Fruit fly (Drosophila melanogaster) whole organism, embryonic: ENCODE data around the gene Alg7.
A peak's percentile ranks its signal among the peaks of the same experiment; 100 is the strongest.

Experiments
- Aef1 ChIP-seq: fragments of 200-800 bp; sonication (Bioruptor generic); IDR thresholded peaks from 3 replicates; pipeline ENCODE4 v1.3.6; 2022; ENCODE audit warnings: missing biosample characterization, missing genetic modification characterization
- Antp ChIP-seq: fragments of 200-800 bp; sonication (Bioruptor generic); optimal IDR thresholded peaks from 3 replicates; lab custom pipeline; 2016; ENCODE audit warnings: missing biosample characterization, missing genetic modification characterization
- Bdp1 ChIP-seq: fragments of 200-800 bp; sonication (Bioruptor generic); optimal IDR thresholded peaks from 3 replicates; lab custom pipeline; 2016; ENCODE audit warnings: missing biosample characterization, missing genetic modification characterization
- CG10366 ChIP-seq: fragments of 200-800 bp; sonication (Bioruptor generic); IDR thresholded peaks from 2 replicates; pipeline ENCODE4 v1.3.6; 2022; ENCODE audit warnings: missing biosample characterization, missing genetic modification characterization
- CG11696 ChIP-seq: fragments of 200-800 bp; sonication (Bioruptor generic); IDR thresholded peaks from 2 replicates; pipeline ENCODE4 v1.3.6; 2022; ENCODE audit warnings: missing biosample characterization, missing genetic modification characterization
- CG12659 ChIP-seq: fragments of 200-800 bp; sonication (Bioruptor generic); optimal IDR thresholded peaks from 3 replicates; lab custom pipeline; 2017; ENCODE audit warnings: mild to moderate bottlenecking, missing biosample characterization, missing genetic modification reagents, missing genetic modification characterization
- CG12769 ChIP-seq: fragments of 200-800 bp; sonication (Bioruptor generic); optimal IDR thresholded peaks from 2 replicates; lab custom pipeline; 2019; ENCODE audit warnings: missing biosample characterization, mild to moderate bottlenecking, missing genetic modification characterization, moderate library complexity
- CG13624 ChIP-seq: fragments of 200-800 bp; sonication (Bioruptor generic); optimal IDR thresholded peaks from 2 replicates; lab custom pipeline; 2016; ENCODE audit warnings: missing biosample characterization, missing genetic modification characterization
- CG15601 ChIP-seq: fragments of 200-800 bp; sonication (Bioruptor generic); optimal IDR thresholded peaks from 3 replicates; lab custom pipeline; 2019; ENCODE audit warnings: missing biosample characterization, mild to moderate bottlenecking, missing genetic modification characterization, moderate library complexity
- CG16813 ChIP-seq: fragments of 200-800 bp; sonication (Bioruptor generic); IDR thresholded peaks from 3 replicates; pipeline ENCODE4 v1.3.6; 2022; ENCODE audit warnings: missing biosample characterization, missing genetic modification characterization; ENCODE audit not compliant: partially characterized antibody
- CG17359 ChIP-seq: fragments of 200-800 bp; sonication (Bioruptor generic); optimal IDR thresholded peaks from 3 replicates; lab custom pipeline; 2018; ENCODE audit warnings: missing biosample characterization, mild to moderate bottlenecking, missing genetic modification characterization, moderate library complexity
- CG17829 ChIP-seq: fragments of 200-800 bp; optimal IDR thresholded peaks from 2 replicates; lab custom pipeline; 2019; ENCODE audit warnings: missing biosample characterization, mild to moderate bottlenecking, missing genetic modification characterization, moderate library complexity
- CG18619 ChIP-seq: fragments of 200-800 bp; sonication (Bioruptor generic); optimal IDR thresholded peaks from 3 replicates; lab custom pipeline; 2017; ENCODE audit warnings: missing biosample characterization, mild to moderate bottlenecking, missing genetic modification characterization
- CG2712 ChIP-seq: fragments of 200-800 bp; optimal IDR thresholded peaks from 3 replicates; lab custom pipeline; 2019; ENCODE audit warnings: missing biosample characterization, mild to moderate bottlenecking, missing genetic modification characterization, moderate library complexity
- CG30431 ChIP-seq: fragments of 200-800 bp; sonication (Bioruptor generic); optimal IDR thresholded peaks from 2 replicates; lab custom pipeline; 2017; ENCODE audit warnings: missing biosample characterization, missing genetic modification characterization
- CG32532 ChIP-seq: fragments of 200-800 bp; sonication (Bioruptor generic); IDR thresholded peaks from 2 replicates; pipeline ENCODE4 v1.3.6; 2022; ENCODE audit warnings: missing biosample characterization, missing genetic modification characterization
- CG32767 ChIP-seq: fragments of 200-800 bp; sonication (Bioruptor generic); IDR thresholded peaks from 2 replicates; pipeline ENCODE4 v1.3.6; 2022; ENCODE audit warnings: missing biosample characterization, missing genetic modification characterization
- CG4730 ChIP-seq: fragments of 200-800 bp; sonication (Bioruptor generic); IDR thresholded peaks from 2 replicates; pipeline ENCODE4 v1.3.6; 2022; ENCODE audit warnings: missing biosample characterization, missing genetic modification characterization
- CG4854 ChIP-seq: fragments of 200-800 bp; sonication (Bioruptor generic); optimal IDR thresholded peaks from 2 replicates; lab custom pipeline; 2016; ENCODE audit warnings: missing biosample characterization, missing genetic modification characterization, inconsistent platforms
- CG5953 ChIP-seq: fragments of 200-800 bp; sonication (Bioruptor generic); IDR thresholded peaks from 2 replicates; pipeline ENCODE4 v1.3.6; 2022; ENCODE audit warnings: missing biosample characterization, missing genetic modification characterization
- CG6654 ChIP-seq: fragments of 200-800 bp; sonication (Bioruptor generic); optimal IDR thresholded peaks from 2 replicates; lab custom pipeline; 2017; ENCODE audit warnings: missing biosample characterization, mild to moderate bottlenecking, missing genetic modification characterization
- CG7745 ChIP-seq: fragments of 200-800 bp; sonication (Bioruptor generic); optimal IDR thresholded peaks from 2 replicates; lab custom pipeline; 2018; ENCODE audit warnings: missing biosample characterization, mild to moderate bottlenecking, missing genetic modification characterization, moderate library complexity
- CG8924 ChIP-seq: fragments of 200-800 bp; optimal IDR thresholded peaks from 3 replicates; lab custom pipeline; 2019; ENCODE audit warnings: missing biosample characterization, mild to moderate bottlenecking, missing genetic modification characterization, moderate library complexity
- CG9609 ChIP-seq: fragments of 200-800 bp; sonication (Bioruptor generic); optimal IDR thresholded peaks from 3 replicates; lab custom pipeline; 2016; ENCODE audit warnings: missing biosample characterization, missing genetic modification characterization
- CHES-1-like ChIP-seq: fragments of 200-800 bp; sonication (Bioruptor generic); optimal IDR thresholded peaks from 2 replicates; lab custom pipeline; 2016; ENCODE audit warnings: missing biosample characterization, missing genetic modification characterization
- E2f2 ChIP-seq: fragments of 200-800 bp; sonication (Bioruptor generic); IDR thresholded peaks from 2 replicates; pipeline ENCODE4 v1.3.6; 2022; ENCODE audit warnings: missing biosample characterization, missing genetic modification characterization
- Hr3 ChIP-seq: fragments of 200-800 bp; sonication (Bioruptor generic); optimal IDR thresholded peaks from 3 replicates; lab custom pipeline; 2016; ENCODE audit warnings: missing biosample characterization, missing genetic modification characterization
- Mad ChIP-seq: fragments of 200-800 bp; sonication (Bioruptor generic); optimal IDR thresholded peaks from 2 replicates; lab custom pipeline; 2016; ENCODE audit warnings: missing biosample characterization, missing genetic modification characterization
- Opbp ChIP-seq: fragments of 200-800 bp; sonication (Bioruptor generic); IDR thresholded peaks from 3 replicates; pipeline ENCODE4 v1.3.6; 2022; ENCODE audit warnings: missing biosample characterization, missing genetic modification characterization; ENCODE audit not compliant: partially characterized antibody
- Scr ChIP-seq: fragments of 200-800 bp; sonication (Bioruptor generic); IDR thresholded peaks from 2 replicates; pipeline ENCODE4 v1.3.6; 2022; ENCODE audit warnings: missing biosample characterization, missing genetic modification characterization; ENCODE audit not compliant: partially characterized antibody
- Ssrp ChIP-seq: fragments of 200-800 bp; sonication (Bioruptor generic); optimal IDR thresholded peaks from 2 replicates; lab custom pipeline; 2018; ENCODE audit warnings: missing biosample characterization, mild to moderate bottlenecking, missing genetic modification characterization, moderate library complexity
- Vsx1 ChIP-seq: fragments of 200-800 bp; sonication (Bioruptor generic); optimal IDR thresholded peaks from 2 replicates; lab custom pipeline; 2017; ENCODE audit warnings: missing biosample characterization, mild to moderate bottlenecking, missing genetic modification characterization, missing genetic modification reagents
- YL-1 ChIP-seq: fragments of 200-800 bp; sonication (Bioruptor generic); optimal IDR thresholded peaks from 3 replicates; lab custom pipeline; 2017; ENCODE audit warnings: missing biosample characterization, mild to moderate bottlenecking, missing genetic modification characterization
- al ChIP-seq: fragments of 200-800 bp; sonication (Bioruptor generic); IDR thresholded peaks from 2 replicates; pipeline ENCODE4 v1.3.6; 2022; ENCODE audit warnings: missing biosample characterization, missing genetic modification characterization
- cas ChIP-seq: fragments of 200-800 bp; sonication (Bioruptor generic); IDR thresholded peaks from 2 replicates; pipeline ENCODE4 v1.3.6; 2022; ENCODE audit warnings: missing biosample characterization, missing genetic modification characterization
- grau ChIP-seq: fragments of 200-800 bp; optimal IDR thresholded peaks from 3 replicates; lab custom pipeline; 2019; ENCODE audit warnings: missing biosample characterization, mild to moderate bottlenecking, missing genetic modification characterization, moderate library complexity
- hth ChIP-seq: fragments of >200 bp; optimal IDR thresholded peaks from 2 replicates; lab custom pipeline; 2017; ENCODE audit warnings: inconsistent platforms
- inv ChIP-seq: fragments of 200-800 bp; sonication (Bioruptor generic); IDR thresholded peaks from 2 replicates; pipeline ENCODE4 v1.3.6; 2022; ENCODE audit warnings: missing biosample characterization, missing genetic modification characterization; ENCODE audit not compliant: partially characterized antibody
- jumu ChIP-seq: fragments of 200-800 bp; sonication (Bioruptor generic); optimal IDR thresholded peaks from 3 replicates; lab custom pipeline; 2016; ENCODE audit warnings: missing biosample characterization, missing genetic modification characterization
- klu ChIP-seq: fragments of 200-800 bp; sonication (Bioruptor generic); IDR thresholded peaks from 2 replicates; pipeline ENCODE4 v1.3.6; 2022; ENCODE audit warnings: missing biosample characterization, missing genetic modification characterization
- mld ChIP-seq: fragments of 200-800 bp; sonication (Bioruptor generic); IDR thresholded peaks from 3 replicates; pipeline ENCODE4 v1.3.6; 2022; ENCODE audit warnings: missing biosample characterization, missing genetic modification characterization; ENCODE audit not compliant: partially characterized antibody
- odd ChIP-seq: fragments of 200-800 bp; sonication (Bioruptor generic); optimal IDR thresholded peaks from 2 replicates; lab custom pipeline; 2017; ENCODE audit warnings: missing biosample characterization, mild to moderate bottlenecking, missing genetic modification characterization
- pum ChIP-seq: fragments of 200-800 bp; sonication (Bioruptor generic); optimal IDR thresholded peaks from 2 replicates; lab custom pipeline; 2016; ENCODE audit warnings: missing biosample characterization, missing genetic modification characterization
- seq ChIP-seq: fragments of 200-800 bp; sonication (Bioruptor generic); IDR thresholded peaks from 2 replicates; pipeline ENCODE4 v1.3.6; 2022; ENCODE audit warnings: missing biosample characterization, missing genetic modification characterization
- slbo ChIP-seq: fragments of 200-800 bp; sonication (Bioruptor generic); IDR thresholded peaks from 2 replicates; pipeline ENCODE4 v1.3.6; 2022; ENCODE audit warnings: missing biosample characterization, missing genetic modification characterization
- so ChIP-seq: fragments of 200-800 bp; sonication (Bioruptor generic); IDR thresholded peaks from 3 replicates; pipeline ENCODE4 v1.3.6; 2022; ENCODE audit warnings: missing biosample characterization, missing genetic modification characterization
- sqz ChIP-seq: fragments of 200-800 bp; sonication (Bioruptor generic); optimal IDR thresholded peaks from 3 replicates; lab custom pipeline; 2018; ENCODE audit warnings: missing biosample characterization, mild to moderate bottlenecking, missing genetic modification characterization
- unc-4 ChIP-seq: fragments of 200-800 bp; sonication (Bioruptor generic); IDR thresholded peaks from 2 replicates; pipeline ENCODE4 v1.3.6; 2022; ENCODE audit warnings: missing biosample characterization, missing genetic modification characterization; ENCODE audit not compliant: partially characterized antibody
- yki ChIP-seq: fragments of >200 bp; optimal IDR thresholded peaks from 3 replicates; lab custom pipeline; 2018
- zfh1 ChIP-seq: fragments of 200-800 bp; sonication (Bioruptor generic); IDR thresholded peaks from 3 replicates; pipeline ENCODE4 v1.3.6; 2022; ENCODE audit warnings: missing biosample characterization, missing genetic modification characterization

Alg7 gene

dm6 chr2L:13219281-13220092 lies 40.4 kb downstream of the Alg7 start, which contains the start of the genes CG9426 and mRF1 (continued):
- TF ChIP-seq odd (GFP tag; lab: Kevin White, UChicago) (no peak), CHES-1-like (GFP tag; lab: Kevin White, UChicago) (peak; percentile 31), CG5953 (GFP tag; lab: Robert Waterston, UW) (no peak), CG12769 (tag; lab: Kevin White, UChicago) (peak; percentile 41), CG6654 (GFP tag; lab: Kevin White, UChicago) (no peak), CG11696 (no peak), grau (tag; lab: Kevin White, UChicago) (peak; percentile 31), CG30431 (GFP tag; lab: Kevin White, UChicago) (no peak), Bdp1 (GFP tag; lab: Kevin White, UChicago) (no peak), YL-1 (GFP tag; lab: Kevin White, UChicago) (peak; percentile 93), CG17829 (tag; lab: Kevin White, UChicago) (peak; percentile 61), Mad (no peak), al (no peak), CG18619 (GFP tag; lab: Kevin White, UChicago) (no peak), CG10366 (GFP tag; lab: Robert Waterston, UW) (no peak), Antp (GFP tag; lab: Kevin White, UChicago) (no peak), Vsx1 (no peak), slbo (peak; percentile 50; the same call in 1 of the 2 replicates), CG8924 (tag; lab: Kevin White, UChicago) (peak; percentile 62), zfh1 (GFP tag; lab: Robert Waterston, UW) (no peak), CG4854 (GFP tag; lab: Kevin White, UChicago) (peak; percentile 22), seq (GFP tag; lab: Robert Waterston, UW) (no peak), CG13624 (GFP tag; lab: Kevin White, UChicago) (peak; percentile 40), yki (lab: Kevin White, UChicago) (no peak), cas (no peak), CG2712 (tag; lab: Kevin White, UChicago) (peak; percentile 59), klu (GFP tag; lab: Robert Waterston, UW) (no peak), CG7745 (tag; lab: Kevin White, UChicago) (no peak), CG15601 (peak; percentile 48), hth (lab: Kevin White, UChicago) (no peak), Scr (GFP tag; lab: Robert Waterston, UW) (peak; percentile 97), Hr3 (GFP tag; lab: Kevin White, UChicago) (no peak), CG32767 (GFP tag; lab: Robert Waterston, UW) (peak; percentile 44; the same call in 1 of the 2 replicates), CG4730 (GFP tag; lab: Robert Waterston, UW) (no peak), sqz (GFP tag; lab: Kevin White, UChicago) (no peak), Opbp (GFP tag; lab: Robert Waterston, UW) (peak; percentile 97), CG9609 (GFP tag; lab: Kevin White, UChicago) (peak; percentile 7), CG12659 (GFP tag; lab: Kevin White, UChicago) (peak; percentile 63), CG16813 (peak; percentile 100), Aef1 (GFP tag; lab: Robert Waterston, UW) (peak; percentile 32; the same call in 1 of the 3 replicates), mld (GFP tag; lab: Robert Waterston, UW) (peak; percentile 95), inv (GFP tag; lab: Robert Waterston, UW) (peak; percentile 96), Ssrp (no peak), E2f2 (peak; percentile 23; the same call in 1 of the 2 replicates), pum (GFP tag; lab: Kevin White, UChicago) (no peak), unc-4 (GFP tag; lab: Robert Waterston, UW) (peak; percentile 98), jumu (no peak), so (GFP tag; lab: Robert Waterston, UW) (no peak), CG32532 (GFP tag; lab: Robert Waterston, UW) (no peak), CG17359 (tag; lab: Kevin White, UChicago) (peak; percentile 20)
